Worm (Caenorhabditis elegans) whole organism, early embryonic: ENCODE data around the gene srh-61.

Experiments used
- B0310.2 ChIP-seq: sonication (generic microtip); optimal IDR thresholded peaks from 2 replicates; lab custom pipeline; 2016; ENCODE audit warnings: mild to moderate bottlenecking, missing genetic modification characterization, missing compliant biosample characterization
- F13C5.2 ChIP-seq: sonication (generic microtip); optimal IDR thresholded peaks from 2 replicates; lab custom pipeline; 2017; ENCODE audit warnings: mild to moderate bottlenecking, missing genetic modification characterization, inconsistent platforms, missing compliant biosample characterization
- aly-1 ChIP-seq: sonication (generic microtip); optimal IDR thresholded peaks from 2 replicates; lab custom pipeline; 2016; ENCODE audit warnings: missing genetic modification characterization, missing compliant biosample characterization
- ama-1 ChIP-seq: fragments of 150-350 bp; optimal IDR thresholded peaks from 2 replicates; lab custom pipeline; 2014
- ceh-13 ChIP-seq: fragments of 200-800 bp; sonication (Bioruptor generic); optimal IDR thresholded peaks from 2 replicates; lab custom pipeline; 2018; ENCODE audit warnings: mild to moderate bottlenecking, missing genetic modification characterization, missing compliant biosample characterization
- ceh-36 ChIP-seq: sonication (generic microtip); optimal IDR thresholded peaks from 2 replicates; lab custom pipeline; 2016; ENCODE audit warnings: missing genetic modification characterization, inconsistent platforms, missing compliant biosample characterization
- ets-7 ChIP-seq: sonication (generic microtip); optimal IDR thresholded peaks from 2 replicates; lab custom pipeline; 2016; ENCODE audit warnings: missing genotype, missing genetic modification characterization, missing compliant biosample characterization
- flt-1 ChIP-seq: fragments of 200-800 bp; sonication (Bioruptor generic); IDR thresholded peaks from 2 replicates; pipeline ENCODE4 v1.3.6; 2022; ENCODE audit warnings: missing genetic modification characterization, missing compliant biosample characterization
- hmbx-1 ChIP-seq: sonication (generic microtip); optimal IDR thresholded peaks from 2 replicates; lab custom pipeline; 2016; ENCODE audit warnings: mild to moderate bottlenecking, missing genetic modification characterization, missing compliant biosample characterization
- hmg-4 ChIP-seq: fragments of 200-800 bp; sonication (Bioruptor generic); optimal IDR thresholded peaks from 2 replicates; lab custom pipeline; 2018; ENCODE audit warnings: mild to moderate bottlenecking, missing genetic modification characterization, missing compliant biosample characterization
- hnd-1 ChIP-seq: sonication (generic microtip); optimal IDR thresholded peaks from 2 replicates; lab custom pipeline; 2016; ENCODE audit warnings: missing genetic modification characterization, missing compliant biosample characterization
- pes-1 ChIP-seq: fragments of 200-800 bp; sonication (Bioruptor generic); IDR thresholded peaks from 2 replicates; pipeline ENCODE4 v1.3.6; 2022; ENCODE audit warnings: missing genetic modification reagents, missing genetic modification characterization, missing compliant biosample characterization
- scrt-1 ChIP-seq: fragments of 200-800 bp; sonication (Bioruptor generic); IDR thresholded peaks from 2 replicates; pipeline ENCODE4 v1.3.6; 2022; ENCODE audit warnings: missing genetic modification characterization, missing compliant biosample characterization
- sea-1 ChIP-seq: fragments of 200-800 bp; sonication (Bioruptor generic); conservative IDR thresholded peaks from 2 replicates; pipeline ENCODE4 v1.3.6; 2022; ENCODE audit warnings: missing genetic modification characterization, missing compliant biosample characterization
- tbx-11 ChIP-seq: fragments of 200-800 bp; sonication (Bioruptor generic); IDR thresholded peaks from 2 replicates; pipeline ENCODE4 v1.3.6; 2022; ENCODE audit warnings: missing genetic modification characterization, missing compliant biosample characterization
- tbx-37 ChIP-seq: fragments of 200-800 bp; sonication (Bioruptor generic); conservative IDR thresholded peaks from 2 replicates; pipeline ENCODE4 v1.3.6; 2022; ENCODE audit warnings: missing genetic modification reagents, missing genetic modification characterization, missing compliant biosample characterization
- tra-4 ChIP-seq: sonication (generic microtip); optimal IDR thresholded peaks from 2 replicates; lab custom pipeline; 2017; ENCODE audit warnings: missing genetic modification characterization, missing compliant biosample characterization

srh-61 gene

DNA sequence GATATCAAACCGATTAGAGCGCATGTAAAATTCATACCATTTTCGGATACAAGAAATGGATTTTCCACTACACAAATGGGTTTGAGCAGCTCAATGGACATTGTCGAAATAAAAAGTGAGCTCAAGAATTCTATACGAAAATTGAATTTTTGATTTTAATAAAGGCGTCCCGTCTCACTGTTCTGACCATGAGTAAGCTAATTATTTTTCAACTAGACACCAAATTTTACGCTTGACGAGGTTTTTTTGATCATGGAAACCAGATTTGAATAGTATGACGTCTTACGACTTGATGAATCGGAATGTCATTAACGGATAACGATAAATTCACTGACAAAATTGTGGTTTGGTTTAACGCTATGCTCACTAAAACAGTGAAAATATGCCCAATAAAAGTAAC is at the start of gene srh-61:
Gene srh-61, minus strand, starts transcription at position 101 of the 400 bp plus-strand sequence.
- TF ChIP-seq pes-1 (GFP tag; lab: Robert Waterston, UW) (no peak), flt-1 (GFP tag; lab: Robert Waterston, UW) (no peak), hmg-4 (GFP tag; lab: Kevin White, UChicago) (no peak), hnd-1 (tag; lab: Kevin White, UChicago) (no peak), tra-4 (tag; lab: Kevin White, UChicago) (no peak), ets-7 (no peak), scrt-1 (GFP tag; lab: Robert Waterston, UW) (no peak), tbx-37 (GFP tag; lab: Robert Waterston, UW) (no peak), ama-1 (lab: Kevin White, UChicago) (no peak), F13C5.2 (no peak), sea-1 (GFP tag; lab: Robert Waterston, UW) (no peak)

DNA sequence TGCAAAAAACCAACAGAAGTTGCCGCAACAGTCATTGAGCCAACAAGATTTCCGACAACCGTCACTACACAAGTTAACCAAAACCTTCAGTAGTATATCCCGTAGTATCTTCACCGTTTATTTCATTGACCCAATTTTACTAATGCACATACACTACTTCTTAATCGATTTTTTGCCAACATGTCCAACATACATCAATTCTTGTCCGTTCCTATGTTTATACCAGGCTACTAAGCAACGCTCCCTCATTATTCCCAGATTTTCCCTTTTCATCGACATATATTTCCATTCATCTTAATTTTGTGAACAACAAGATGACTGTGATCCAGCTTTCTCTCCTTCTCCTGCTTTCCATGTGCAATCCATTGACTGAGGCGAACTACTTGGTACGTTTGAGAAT is 49.6 kb upstream of the srh-61 start, which contains the start of gene F49C5.7:
Gene F49C5.7, plus strand, starts transcription at position 301 of the 400 bp plus-strand sequence.
- TF ChIP-seq hmg-4 (GFP tag; lab: Kevin White, UChicago) (no peak), ets-7 (no peak), ama-1 (lab: Kevin White, UChicago) (no peak), hmbx-1 (no peak), tbx-37 (GFP tag; lab: Robert Waterston, UW) (no peak), ceh-13 (GFP tag; lab: Kevin White, UChicago) (no peak), F13C5.2 (no peak)

DNA sequence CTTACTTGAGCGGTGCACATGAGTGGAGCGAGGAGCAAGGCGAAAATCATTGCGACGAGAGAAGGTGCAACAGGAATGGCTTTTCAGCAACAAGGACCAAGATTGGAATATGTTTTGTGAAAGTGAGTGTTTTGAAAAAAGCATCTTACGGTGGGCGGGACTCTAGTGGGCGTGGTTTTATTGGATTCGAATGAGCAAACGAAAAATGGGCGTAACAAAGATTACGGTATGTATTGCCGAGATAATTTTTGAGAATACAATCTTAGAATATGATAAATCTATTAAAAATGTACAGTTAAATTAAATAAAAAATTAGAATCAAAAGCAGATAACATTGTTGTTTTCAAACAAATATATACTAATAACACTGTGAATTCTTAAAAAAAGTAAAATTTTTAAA is 44.0 kb upstream of the srh-61 start, which contains the start of gene F49C5.12:
Gene F49C5.12, minus strand, starts transcription at position 101 of the 400 bp plus-strand sequence.
- no peak for TF ChIP-seq ceh-36 (tag; lab: Kevin White, UChicago)
- TF ChIP-seq ets-7: no peak
- no peak for TF ChIP-seq ama-1 (lab: Kevin White, UChicago)
- no peak for TF ChIP-seq scrt-1 (GFP tag; lab: Robert Waterston, UW)
- TF ChIP-seq tbx-11: no peak
- TF ChIP-seq pes-1 (GFP tag; lab: Robert Waterston, UW): no peak
- no peak for TF ChIP-seq B0310.2
- TF ChIP-seq aly-1 (tag; lab: Kevin White, UChicago): no peak
- TF ChIP-seq sea-1 (GFP tag; lab: Robert Waterston, UW): no peak
- TF ChIP-seq flt-1 (GFP tag; lab: Robert Waterston, UW): no peak
- no peak for TF ChIP-seq hnd-1 (tag; lab: Kevin White, UChicago)
- TF ChIP-seq tbx-37 (GFP tag; lab: Robert Waterston, UW): no peak
- TF ChIP-seq hmg-4 (GFP tag; lab: Kevin White, UChicago): no peak
- TF ChIP-seq F13C5.2: no peak

DNA sequence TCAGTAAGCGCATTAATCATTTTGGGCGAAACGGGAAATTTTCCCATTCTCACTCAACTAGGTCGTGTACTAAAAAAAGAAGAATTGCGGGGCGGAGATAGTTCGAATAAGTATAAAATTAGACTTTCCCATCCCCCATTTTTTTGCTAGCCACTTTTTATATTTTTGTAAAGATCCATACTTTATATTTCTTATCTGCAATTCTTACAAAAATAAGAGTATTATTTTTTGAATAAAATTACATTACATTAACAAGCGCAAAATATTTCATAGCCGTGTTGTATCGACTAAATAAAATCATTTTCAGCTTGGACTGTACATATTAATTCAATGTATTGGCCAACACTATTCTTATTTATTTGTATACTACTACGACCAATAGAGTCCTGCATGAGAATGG is 39.4 kb upstream of the srh-61 start, which contains the start of gene F49C5.11:
Gene F49C5.11, plus strand, starts transcription at position 301 of the 400 bp plus-strand sequence.
- TF ChIP-seq pes-1 (GFP tag; lab: Robert Waterston, UW): no peak
- TF ChIP-seq F13C5.2: no peak
- no peak for TF ChIP-seq ceh-13 (GFP tag; lab: Kevin White, UChicago)
- TF ChIP-seq tbx-37 (GFP tag; lab: Robert Waterston, UW): no peak
- TF ChIP-seq ama-1 (lab: Kevin White, UChicago): no peak
- TF ChIP-seq aly-1 (tag; lab: Kevin White, UChicago): no peak

DNA sequence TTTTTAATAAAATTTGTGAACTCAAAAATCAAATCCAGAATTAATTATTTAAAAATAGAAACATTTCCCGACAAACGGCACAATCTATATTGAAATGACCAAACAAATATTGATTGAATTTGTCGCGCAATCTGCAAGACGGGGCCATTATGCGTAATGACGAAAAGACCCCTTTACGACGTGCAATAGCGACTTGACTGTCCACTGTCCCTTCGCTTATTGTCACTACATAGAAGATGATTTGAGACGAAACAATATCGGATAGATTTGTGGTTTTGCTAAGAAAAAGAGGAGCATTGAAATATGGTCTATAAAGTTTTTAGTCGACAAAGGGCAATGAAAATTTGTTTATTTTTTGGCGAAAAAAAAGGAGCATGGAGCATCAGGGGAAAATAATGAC is 34.7 kb upstream of the srh-61 start:
- no peak for TF ChIP-seq ceh-36 (tag; lab: Kevin White, UChicago)
- TF ChIP-seq tbx-37 (GFP tag; lab: Robert Waterston, UW): no peak
- TF ChIP-seq scrt-1 (GFP tag; lab: Robert Waterston, UW): no peak
- TF ChIP-seq flt-1 (GFP tag; lab: Robert Waterston, UW): no peak
- TF ChIP-seq hmbx-1: no peak
- no peak for TF ChIP-seq hnd-1 (tag; lab: Kevin White, UChicago)

DNA sequence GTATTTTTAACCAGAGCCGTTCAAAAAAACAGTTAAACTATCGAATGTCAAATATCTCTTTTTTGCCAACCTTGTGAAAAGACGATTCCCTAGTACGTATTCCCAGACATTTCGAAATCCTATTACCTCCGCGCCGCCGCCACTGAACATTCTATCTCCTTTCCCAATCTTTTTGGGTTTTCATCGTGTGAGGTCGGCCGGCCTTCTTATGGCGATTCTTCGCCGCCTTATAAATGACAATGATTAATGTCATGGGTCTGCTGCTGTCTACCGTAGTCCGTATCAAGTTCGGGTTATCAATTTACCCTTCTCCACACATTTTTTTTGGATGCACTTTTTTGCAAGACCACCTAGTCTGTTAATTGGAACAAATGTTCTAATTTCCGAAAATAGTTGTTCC is 33.4 kb upstream of the srh-61 start:
- no peak for TF ChIP-seq F13C5.2
- TF ChIP-seq hnd-1 (tag; lab: Kevin White, UChicago): no peak
- no peak for TF ChIP-seq hmg-4 (GFP tag; lab: Kevin White, UChicago)
- TF ChIP-seq flt-1 (GFP tag; lab: Robert Waterston, UW): no peak
- TF ChIP-seq tra-4 (tag; lab: Kevin White, UChicago): no peak
- TF ChIP-seq ceh-13 (GFP tag; lab: Kevin White, UChicago): no peak
- no peak for TF ChIP-seq ama-1 (lab: Kevin White, UChicago)
- no peak for TF ChIP-seq hmbx-1
- no peak for TF ChIP-seq tbx-37 (GFP tag; lab: Robert Waterston, UW)
- TF ChIP-seq ceh-36 (tag; lab: Kevin White, UChicago): no peak
- TF ChIP-seq ets-7: no peak
- TF ChIP-seq aly-1 (tag; lab: Kevin White, UChicago): no peak
- no peak for TF ChIP-seq tbx-11
- no peak for TF ChIP-seq scrt-1 (GFP tag; lab: Robert Waterston, UW)
- TF ChIP-seq B0310.2: no peak
- no peak for TF ChIP-seq sea-1 (GFP tag; lab: Robert Waterston, UW)
- no peak for TF ChIP-seq pes-1 (GFP tag; lab: Robert Waterston, UW)

DNA sequence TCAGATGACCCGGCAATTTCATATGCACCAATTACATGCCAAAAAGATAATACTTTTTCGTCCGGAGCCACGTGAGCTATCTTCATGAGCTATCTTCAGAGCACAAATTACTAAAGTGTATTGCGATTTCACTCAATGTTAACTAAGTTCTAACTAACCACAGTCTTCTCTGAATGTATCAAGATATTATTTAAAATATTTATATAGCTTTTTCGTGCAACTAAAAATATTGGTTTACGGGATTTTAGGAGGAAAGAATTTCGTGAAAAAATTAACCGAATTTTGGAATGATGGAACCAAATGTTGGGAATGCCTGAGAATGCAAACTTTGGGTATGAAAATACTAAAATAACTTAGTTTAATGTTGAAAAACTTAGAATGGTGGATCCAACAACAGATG is 31.3 kb upstream of the srh-61 start, which contains the start of gene F49C5.16:
Gene F49C5.16, plus strand, starts transcription at position 301 of the 400 bp plus-strand sequence.
- TF ChIP-seq aly-1 (tag; lab: Kevin White, UChicago) (no peak), F13C5.2 (no peak), sea-1 (GFP tag; lab: Robert Waterston, UW) (no peak)

DNA sequence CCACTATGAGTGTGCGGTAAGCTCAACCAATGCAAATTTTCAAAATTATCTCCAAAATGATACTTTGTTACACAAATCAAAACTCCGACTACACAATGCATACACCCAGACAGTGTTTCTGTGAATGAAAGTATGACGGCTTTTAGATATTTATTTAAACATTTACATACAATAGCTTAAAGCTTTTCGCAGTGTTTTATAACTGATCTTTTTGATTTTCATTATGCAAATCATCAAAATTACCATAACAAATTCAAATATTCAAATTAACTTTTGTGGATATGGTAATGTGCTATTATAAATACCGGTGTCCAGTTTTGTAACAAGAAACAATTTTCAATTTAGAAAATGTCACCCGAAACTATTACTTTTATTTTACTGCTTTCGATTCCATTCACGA is 30.2 kb upstream of the srh-61 start, which contains the start of the genes F49C5.5 and F49C5.10:
Gene F49C5.5, minus strand, starts transcription at position 101 of the 400 bp plus-strand sequence.
Gene F49C5.10, plus strand, starts transcription at position 344 of the 400 bp plus-strand sequence.
- TF ChIP-seq F13C5.2 (no peak), scrt-1 (GFP tag; lab: Robert Waterston, UW) (no peak), tbx-37 (GFP tag; lab: Robert Waterston, UW) (no peak), tbx-11 (no peak), pes-1 (GFP tag; lab: Robert Waterston, UW) (no peak), ets-7 (no peak), ceh-13 (GFP tag; lab: Kevin White, UChicago) (no peak), ama-1 (lab: Kevin White, UChicago) (no peak), tra-4 (tag; lab: Kevin White, UChicago) (no peak), hmbx-1 (no peak), B0310.2 (no peak), sea-1 (GFP tag; lab: Robert Waterston, UW) (no peak), ceh-36 (tag; lab: Kevin White, UChicago) (no peak), hnd-1 (tag; lab: Kevin White, UChicago) (no peak), flt-1 (GFP tag; lab: Robert Waterston, UW) (no peak), aly-1 (tag; lab: Kevin White, UChicago) (no peak), hmg-4 (GFP tag; lab: Kevin White, UChicago) (no peak)
